Worm (Caenorhabditis elegans) whole organism, L1 larva: ENCODE measurements around the gene agr-1.

Experiments used
- C04F5.9 ChIP-seq: sonication (generic microtip); optimal IDR thresholded peaks from 2 replicates; lab custom pipeline; 2016; ENCODE audit warnings: missing genetic modification characterization, missing compliant biosample characterization
- C16A3.4 ChIP-seq: fragments of 150-350 bp; optimal IDR thresholded peaks from 2 replicates; lab custom pipeline; 2014; ENCODE audit warnings: missing biosample characterization, missing genetic modification characterization
- F16B12.6 ChIP-seq: fragments of 150-350 bp; optimal IDR thresholded peaks from 2 replicates; lab custom pipeline; 2014; ENCODE audit warnings: missing biosample characterization, missing genetic modification characterization
- Y116A8C.19 ChIP-seq: sonication (generic microtip); optimal IDR thresholded peaks from 2 replicates; lab custom pipeline; 2016; ENCODE audit warnings: missing compliant biosample characterization, missing genetic modification characterization, borderline replicate concordance
- aha-1 ChIP-seq: fragments of 150-350 bp; optimal IDR thresholded peaks from 2 replicates; lab custom pipeline; 2014; ENCODE audit warnings: missing biosample characterization, missing genetic modification characterization
- alr-1 ChIP-seq: fragments of 200-800 bp; sonication (Bioruptor generic); optimal IDR thresholded peaks from 2 replicates; lab custom pipeline; 2018; ENCODE audit warnings: borderline replicate concordance, mild to moderate bottlenecking, missing genetic modification characterization, missing compliant biosample characterization
- ama-1 ChIP-seq: fragments of 150-350 bp; optimal IDR thresholded peaks from 2 replicates; lab custom pipeline; 2014
- blmp-1 ChIP-seq: fragments of 150-350 bp; optimal IDR thresholded peaks from 2 replicates; lab custom pipeline; 2014; ENCODE audit warnings: missing biosample characterization, missing genetic modification characterization
- ceh-8 ChIP-seq: fragments of 200-800 bp; sonication (Bioruptor generic); optimal IDR thresholded peaks from 2 replicates; lab custom pipeline; 2018; ENCODE audit warnings: mild to moderate bottlenecking, missing genetic modification characterization, moderate library complexity, missing compliant biosample characterization
- ceh-82 ChIP-seq, 3 experiments: fragments of 150-350 bp in 1 of 3; sonication (generic microtip) in 2 of 3; optimal IDR thresholded peaks; 2 replicates each; lab custom pipeline; 2014 to 2017; ENCODE audit warnings: missing biosample characterization in 3 of 3, missing genetic modification characterization in 3 of 3
- ceh-88 ChIP-seq: fragments of 200-800 bp; sonication (Bioruptor generic); IDR thresholded peaks from 2 replicates; pipeline ENCODE4 v1.3.6; 2022; ENCODE audit warnings: missing genetic modification characterization, missing compliant biosample characterization
- dpl-1 ChIP-seq, 3 experiments: fragments of 150-350 bp in 2 of 3; sonication (generic microtip) in 1 of 3; optimal IDR thresholded peaks; 2 replicates each; lab custom pipeline; 2014 to 2017; ENCODE audit warnings: missing biosample characterization in 3 of 3, missing genetic modification characterization in 3 of 3, missing genetic modification reagents in 3 of 3
- dsc-1 ChIP-seq: sonication (generic microtip); optimal IDR thresholded peaks from 2 replicates; lab custom pipeline; 2016; ENCODE audit warnings: mild to moderate bottlenecking, missing genetic modification characterization, missing compliant biosample characterization
- efl-1 ChIP-seq, 4 experiments: fragments of 150-350 bp; optimal IDR thresholded peaks in 3 of 4; peaks in 1 of 4; 1 replicate in 1 of 4; 2 replicates in 3 of 4; lab custom pipeline; 2014; ENCODE audit warnings: missing biosample characterization in 2 of 4, missing genetic modification characterization in 2 of 4, missing genetic modification reagents in 2 of 4
- elt-2 ChIP-seq: sonication (generic microtip); optimal IDR thresholded peaks from 2 replicates; lab custom pipeline; 2016; ENCODE audit warnings: missing genetic modification characterization, mild to moderate bottlenecking, inconsistent platforms, missing compliant biosample characterization, missing genetic modification reagents
- fkh-4 ChIP-seq: sonication (generic microtip); optimal IDR thresholded peaks from 2 replicates; lab custom pipeline; 2016; ENCODE audit warnings: missing compliant biosample characterization, missing genetic modification characterization, borderline replicate concordance
- fos-1 ChIP-seq: fragments of 150-350 bp; optimal IDR thresholded peaks from 2 replicates; lab custom pipeline; 2014; ENCODE audit warnings: missing biosample characterization, missing genetic modification characterization
- grh-1 ChIP-seq: fragments of 200-800 bp; sonication (Bioruptor generic); IDR thresholded peaks from 2 replicates; pipeline ENCODE4 v1.3.6; 2022; ENCODE audit warnings: missing genetic modification reagents, missing genetic modification characterization, missing compliant biosample characterization
- hlh-17 ChIP-seq: fragments of 200-800 bp; sonication (Bioruptor generic); optimal IDR thresholded peaks from 2 replicates; lab custom pipeline; 2018; ENCODE audit warnings: missing genetic modification characterization, mild to moderate bottlenecking, missing compliant biosample characterization, moderate library complexity, borderline replicate concordance
- hlh-4 ChIP-seq: sonication (generic microtip); optimal IDR thresholded peaks from 2 replicates; lab custom pipeline; 2016; ENCODE audit warnings: mild to moderate bottlenecking, missing genetic modification characterization, missing compliant biosample characterization
- hpl-2 ChIP-seq: fragments of 150-350 bp; optimal IDR thresholded peaks from 2 replicates; lab custom pipeline; 2014; ENCODE audit warnings: missing biosample characterization, missing genetic modification reagents, missing genetic modification characterization
- irx-1 ChIP-seq: sonication (generic microtip); optimal IDR thresholded peaks from 2 replicates; lab custom pipeline; 2016; ENCODE audit warnings: missing genetic modification characterization, missing compliant biosample characterization
- isw-1 ChIP-seq: fragments of 200-800 bp; sonication (Bioruptor generic); IDR thresholded peaks from 2 replicates; pipeline ENCODE4 v1.3.6; 2022; ENCODE audit warnings: missing genetic modification characterization, missing compliant biosample characterization
- jun-1 ChIP-seq: fragments of 150-350 bp; optimal IDR thresholded peaks from 2 replicates; lab custom pipeline; 2014; ENCODE audit warnings: missing biosample characterization, missing genetic modification reagents, missing genetic modification characterization
- lin-13 ChIP-seq: fragments of 150-350 bp; optimal IDR thresholded peaks from 2 replicates; lab custom pipeline; 2014; ENCODE audit warnings: missing biosample characterization, missing genetic modification reagents, missing genetic modification characterization
- lin-14 ChIP-seq: fragments of 200-800 bp; sonication (Bioruptor generic); optimal IDR thresholded peaks from 2 replicates; lab custom pipeline; 2018; ENCODE audit warnings: mild to moderate bottlenecking, missing genetic modification characterization, moderate library complexity, missing compliant biosample characterization
- lin-15B ChIP-seq: fragments of 150-350 bp; sonication (generic microtip); optimal IDR thresholded peaks from 3 replicates; lab custom pipeline; 2014; ENCODE audit warnings: missing biosample characterization, missing genetic modification characterization
- lin-39 ChIP-seq: fragments of 150-350 bp; optimal IDR thresholded peaks from 2 replicates; lab custom pipeline; 2014; ENCODE audit warnings: missing biosample characterization, missing genetic modification reagents, missing genetic modification characterization
- lsy-2 ChIP-seq, 2 experiments: fragments of 150-350 bp; optimal IDR thresholded peaks; 2 replicates each; lab custom pipeline; 2014; ENCODE audit warnings: missing biosample characterization in 2 of 2, missing genetic modification characterization in 2 of 2
- mdl-1 ChIP-seq, 2 experiments: fragments of 150-350 bp; optimal IDR thresholded peaks; 2 replicates each; lab custom pipeline; 2014 to 2017; ENCODE audit warnings: missing biosample characterization in 2 of 2, missing genetic modification characterization in 2 of 2, inconsistent platforms in 1 of 2
- mef-2 ChIP-seq: fragments of 150-350 bp; optimal IDR thresholded peaks from 2 replicates; lab custom pipeline; 2014; ENCODE audit warnings: missing biosample characterization, missing genetic modification characterization
- mep-1 ChIP-seq: fragments of 150-350 bp; optimal IDR thresholded peaks from 2 replicates; lab custom pipeline; 2014; ENCODE audit warnings: missing biosample characterization, missing genetic modification characterization
- nhr-19 ChIP-seq: fragments of 200-800 bp; sonication (Bioruptor generic); conservative IDR thresholded peaks from 2 replicates; pipeline ENCODE4 v1.3.6; 2022; ENCODE audit warnings: missing genetic modification characterization, missing compliant biosample characterization
- nhr-237 ChIP-seq: fragments of 150-350 bp; optimal IDR thresholded peaks from 2 replicates; lab custom pipeline; 2014; ENCODE audit warnings: missing biosample characterization, missing genetic modification characterization
- nhr-47 ChIP-seq: sonication (generic microtip); optimal IDR thresholded peaks from 2 replicates; lab custom pipeline; 2016; ENCODE audit warnings: mild to moderate bottlenecking, missing genetic modification characterization, moderate library complexity, missing compliant biosample characterization
- nhr-71 ChIP-seq: sonication (generic microtip); optimal IDR thresholded peaks from 2 replicates; lab custom pipeline; 2016; ENCODE audit warnings: mild to moderate bottlenecking, missing genetic modification characterization, moderate library complexity, missing compliant biosample characterization
- nhr-76 ChIP-seq: sonication (generic microtip); optimal IDR thresholded peaks from 2 replicates; lab custom pipeline; 2017; ENCODE audit warnings: missing biosample characterization, missing genetic modification characterization
- nhr-77 ChIP-seq: fragments of 150-350 bp; optimal IDR thresholded peaks from 2 replicates; lab custom pipeline; 2014; ENCODE audit warnings: missing biosample characterization, missing genetic modification characterization
- pax-3 ChIP-seq: fragments of 200-800 bp; sonication (Bioruptor generic); optimal IDR thresholded peaks from 2 replicates; lab custom pipeline; 2018; ENCODE audit warnings: mild to moderate bottlenecking, missing genetic modification characterization, moderate library complexity, missing compliant biosample characterization
- pqm-1 ChIP-seq: sonication (generic microtip); optimal IDR thresholded peaks from 3 replicates; lab custom pipeline; 2017; ENCODE audit warnings: missing biosample characterization, missing genetic modification characterization
- skn-1 ChIP-seq: fragments of 150-350 bp; optimal IDR thresholded peaks from 2 replicates; lab custom pipeline; 2014; ENCODE audit warnings: missing biosample characterization, missing genetic modification characterization
- snpc-4 ChIP-seq: fragments of 150-350 bp; optimal IDR thresholded peaks from 2 replicates; lab custom pipeline; 2014; ENCODE audit warnings: missing biosample characterization, missing genetic modification characterization
- snu-23 ChIP-seq: sonication (generic microtip); optimal IDR thresholded peaks from 2 replicates; lab custom pipeline; 2016; ENCODE audit warnings: missing genetic modification characterization, missing compliant biosample characterization
- sptf-1 ChIP-seq: fragments of 150-350 bp; optimal IDR thresholded peaks from 2 replicates; lab custom pipeline; 2014; ENCODE audit warnings: missing biosample characterization, missing genetic modification characterization
- sup-37 ChIP-seq: fragments of 200-800 bp; sonication (Bioruptor generic); optimal IDR thresholded peaks from 2 replicates; lab custom pipeline; 2018; ENCODE audit warnings: mild to moderate bottlenecking, missing genetic modification characterization, missing compliant biosample characterization
- tbx-2 ChIP-seq: sonication (generic microtip); optimal IDR thresholded peaks from 2 replicates; lab custom pipeline; 2016; ENCODE audit warnings: missing genetic modification characterization, missing compliant biosample characterization
- tlp-1 ChIP-seq: fragments of 150-350 bp; optimal IDR thresholded peaks from 2 replicates; lab custom pipeline; 2014; ENCODE audit warnings: missing biosample characterization, missing genetic modification characterization
- unc-130 ChIP-seq: fragments of 150-350 bp; optimal IDR thresholded peaks from 2 replicates; lab custom pipeline; 2017; ENCODE audit warnings: missing biosample characterization, missing genetic modification characterization, inconsistent platforms
- unc-30 ChIP-seq: sonication (generic microtip); optimal IDR thresholded peaks from 2 replicates; lab custom pipeline; 2017; ENCODE audit warnings: missing biosample characterization, missing genetic modification characterization
- unc-62 ChIP-seq: fragments of 150-350 bp; optimal IDR thresholded peaks from 2 replicates; lab custom pipeline; 2014; ENCODE audit warnings: missing biosample characterization, missing genetic modification reagents, missing genetic modification characterization
- unc-98 ChIP-seq: fragments of 200-800 bp; sonication (Bioruptor generic); IDR thresholded peaks from 2 replicates; pipeline ENCODE4 v1.3.6; 2022; ENCODE audit warnings: missing genetic modification characterization, missing compliant biosample characterization
- zip-4 ChIP-seq: fragments of 200-800 bp; sonication (Bioruptor generic); optimal IDR thresholded peaks from 2 replicates; lab custom pipeline; 2018; ENCODE audit warnings: mild to moderate bottlenecking, missing genetic modification characterization, moderate library complexity, missing compliant biosample characterization
- ztf-4 ChIP-seq: fragments of 150-350 bp; optimal IDR thresholded peaks from 2 replicates; lab custom pipeline; 2014; ENCODE audit warnings: missing biosample characterization, missing genetic modification characterization

The agr-1 gene

ce11 chrII:6734674-6735073, 40.3 kb downstream of the agr-1 start, which contains the start of gene T14B4.3:
Gene T14B4.3 (plus strand): TSS chrII:6734937.
- peak; percentile 57 for TF ChIP-seq mep-1
- no peak for TF ChIP-seq tlp-1
- no peak for TF ChIP-seq irx-1 (tag; lab: Kevin White, UChicago)
- TF ChIP-seq sptf-1 (tag; lab: Kevin White, UChicago) = no peak
- no peak for TF ChIP-seq snpc-4 (tag; lab: Kevin White, UChicago)
- TF ChIP-seq jun-1 (tag; lab: Kevin White, UChicago) = peak; percentile 26
- TF ChIP-seq nhr-19 (GFP tag; lab: Robert Waterston, UW) = peak; percentile 31; the same call in 1 of the 2 replicates
- peak; percentile 52 for TF ChIP-seq pax-3 (tag; lab: Kevin White, UChicago)
- TF ChIP-seq lsy-2 (tag; optimal IDR thresholded peaks at IDR 0.05; lab: Kevin White, UChicago) = peak; percentile 68 to 88
- TF ChIP-seq C04F5.9 (tag; lab: Kevin White, UChicago) = peak; percentile 4
- no peak for TF ChIP-seq unc-130 (tag; lab: Kevin White, UChicago)
- no peak for TF ChIP-seq unc-30 (tag; lab: Kevin White, UChicago)
- TF ChIP-seq nhr-76 (tag; lab: Kevin White, UChicago) = no peak
- TF ChIP-seq aha-1 (tag; lab: Kevin White, UChicago) = no peak
- TF ChIP-seq ama-1 (lab: Kevin White, UChicago) = no peak
- peak; percentile 61 for TF ChIP-seq nhr-47 (tag; lab: Kevin White, UChicago)
- TF ChIP-seq alr-1 (tag; lab: Kevin White, UChicago) = no peak
- no peak for TF ChIP-seq ceh-8
- peak; percentile 53 to 72 (median 71) for TF ChIP-seq dpl-1 (GFP tag; optimal IDR thresholded peaks at IDR 0.05; lab: Kevin White, UChicago)
- TF ChIP-seq lin-13 = peak; percentile 59
- TF ChIP-seq dsc-1 (tag; lab: Kevin White, UChicago) = peak; percentile 15
- no peak for TF ChIP-seq unc-62 (GFP tag; lab: Kevin White, UChicago)
- TF ChIP-seq ceh-88 = 0 out of 2 replicates have a peak, but pooled peaks have one; percentile 45
- TF ChIP-seq hlh-17 (GFP tag; lab: Kevin White, UChicago) = no peak
- peak; percentile 61 for TF ChIP-seq blmp-1 (tag; lab: Kevin White, UChicago)
- TF ChIP-seq sup-37 (GFP tag; lab: Kevin White, UChicago) = no peak
- TF ChIP-seq mdl-1 (tag; optimal IDR thresholded peaks at IDR 0.05; lab: Kevin White, UChicago) = peak in 1 of 2 experiments; percentile 35
- TF ChIP-seq nhr-71 (tag; lab: Kevin White, UChicago) = peak; percentile 73
- TF ChIP-seq nhr-237 (tag; lab: Kevin White, UChicago) = peak; percentile 6
- no peak for TF ChIP-seq zip-4 (GFP tag; lab: Kevin White, UChicago)
- no peak for TF ChIP-seq grh-1 (GFP tag; lab: Robert Waterston, UW)
- TF ChIP-seq lin-15B (tag; lab: Kevin White, UChicago) = peak; percentile 78
- peak; percentile 43 for TF ChIP-seq skn-1 (tag; lab: Kevin White, UChicago)
- peak; percentile 28 for TF ChIP-seq nhr-77 (tag; lab: Kevin White, UChicago)
- TF ChIP-seq fos-1 (tag; lab: Kevin White, UChicago) = no peak
- peak; percentile 75 for TF ChIP-seq lin-14 (GFP tag; lab: Kevin White, UChicago)
- no peak for TF ChIP-seq hpl-2 (GFP tag; lab: Kevin White, UChicago)
- no peak for TF ChIP-seq unc-98 (GFP tag; lab: Robert Waterston, UW)
- no peak for TF ChIP-seq Y116A8C.19 (tag; lab: Kevin White, UChicago)
- peak; percentile 32 for TF ChIP-seq isw-1
- TF ChIP-seq ztf-4 (tag; lab: Kevin White, UChicago) = no peak
- peak; percentile 60 for TF ChIP-seq snu-23 (GFP tag; lab: Kevin White, UChicago)
- TF ChIP-seq pqm-1 (tag; lab: Kevin White, UChicago) = no peak
- TF ChIP-seq efl-1 (optimal IDR thresholded peaks at IDR 0.05; lab: Kevin White, UChicago) = peak; percentile 75 to 82
- peak; percentile 57 to 96 for TF ChIP-seq efl-1 (GFP tag; optimal IDR thresholded peaks at IDR 0.05 in 1 of 2; lab: Kevin White, UChicago)
- no peak for TF ChIP-seq mef-2 (tag; lab: Kevin White, UChicago)
- no peak for TF ChIP-seq elt-2 (tag; lab: Kevin White, UChicago)
- peak; percentile 46 for TF ChIP-seq F16B12.6 (tag; lab: Kevin White, UChicago)
- no peak for TF ChIP-seq lin-39 (tag; lab: Kevin White, UChicago)
- peak; percentile 83 for TF ChIP-seq C16A3.4 (tag; lab: Kevin White, UChicago)
- peak in 2 of 3 experiments; percentile 41 to 64 for TF ChIP-seq ceh-82 (tag; optimal IDR thresholded peaks at IDR 0.05; lab: Kevin White, UChicago)
- TF ChIP-seq fkh-4 (tag; lab: Kevin White, UChicago) = no peak
- peak; percentile 54 for TF ChIP-seq tbx-2 (tag; lab: Kevin White, UChicago)
- no peak for TF ChIP-seq hlh-4 (tag; lab: Kevin White, UChicago)
